Worm (Caenorhabditis elegans): ENCODE results near the gene fkb-4.

The fkb-4 gene

ce11 chrV:12773852-12774251, 13.1 kb downstream of the fkb-4 start:
- no peak for TF ChIP-seq sea-1 (GFP tag; conservative IDR thresholded peaks at IDR 0.05)
- TF ChIP-seq tbx-11 (GFP tag; IDR thresholded peaks at IDR 0.05), result no peak
- TF ChIP-seq flt-1 (GFP tag; IDR thresholded peaks at IDR 0.05), result no peak
- TF ChIP-seq tbx-37 (GFP tag; conservative IDR thresholded peaks at IDR 0.05), result no peak
- no peak for TF ChIP-seq hmbx-1 (tag; optimal IDR thresholded peaks at IDR 0.05)

- TF ChIP-seq hnd-1 (tag; optimal IDR thresholded peaks at IDR 0.05) (no peak), hmbx-1 (tag; optimal IDR thresholded peaks at IDR 0.05) (no peak), F13C5.2 (tag; optimal IDR thresholded peaks at IDR 0.05) (no peak), B0310.2 (tag; optimal IDR thresholded peaks at IDR 0.05) (no peak), tbx-37 (GFP tag; conservative IDR thresholded peaks at IDR 0.05) (no peak), pes-1 (GFP tag; IDR thresholded peaks at IDR 0.05) (no peak), ceh-13 (GFP tag; optimal IDR thresholded peaks at IDR 0.05) (no peak), tbx-11 (GFP tag; IDR thresholded peaks at IDR 0.05) (no peak), ets-7 (tag; optimal IDR thresholded peaks at IDR 0.05) (no peak), hmg-4 (GFP tag; optimal IDR thresholded peaks at IDR 0.05) (no peak), flt-1 (GFP tag; IDR thresholded peaks at IDR 0.05) (no peak), tra-4 (tag; optimal IDR thresholded peaks at IDR 0.05) (no peak)
Measured at ce11 chrV:12773222-12773621, 13.7 kb downstream of the fkb-4 start, which contains the start of gene ZC455.1. Gene ZC455.1 (plus strand): TSS chrV:12773522.

ce11 chrV:12768946-12769345, 18.0 kb downstream of the fkb-4 start, which contains the start of gene srt-43:
Gene srt-43 (plus strand): TSS chrV:12769246.
- TF ChIP-seq hmbx-1 (tag; optimal IDR thresholded peaks at IDR 0.05) (no peak), tbx-11 (GFP tag; IDR thresholded peaks at IDR 0.05) (no peak), hnd-1 (tag; optimal IDR thresholded peaks at IDR 0.05) (no peak), sea-1 (GFP tag; conservative IDR thresholded peaks at IDR 0.05) (no peak), tbx-37 (GFP tag; conservative IDR thresholded peaks at IDR 0.05) (no peak), B0310.2 (tag; optimal IDR thresholded peaks at IDR 0.05) (no peak), ets-7 (tag; optimal IDR thresholded peaks at IDR 0.05) (no peak), hmg-4 (GFP tag; optimal IDR thresholded peaks at IDR 0.05) (no peak), ama-1 (optimal IDR thresholded peaks at IDR 0.05) (no peak), F13C5.2 (tag; optimal IDR thresholded peaks at IDR 0.05) (no peak), ceh-13 (GFP tag; optimal IDR thresholded peaks at IDR 0.05) (no peak), tra-4 (tag; optimal IDR thresholded peaks at IDR 0.05) (no peak), pes-1 (GFP tag; IDR thresholded peaks at IDR 0.05) (no peak), flt-1 (GFP tag; IDR thresholded peaks at IDR 0.05) (no peak)

- TF ChIP-seq F13C5.2 (tag; optimal IDR thresholded peaks at IDR 0.05), result peak; percentile 20
- TF ChIP-seq tra-4 (tag; optimal IDR thresholded peaks at IDR 0.05), result no peak
- no peak for TF ChIP-seq sea-1 (GFP tag; conservative IDR thresholded peaks at IDR 0.05)
Measured at ce11 chrV:12763291-12763995, 23.5 kb downstream of the fkb-4 start, which contains the start of the genes abcf-1 and scc-3. Gene abcf-1 (minus strand): TSS chrV:12763375. Gene scc-3 (plus strand): TSS chrV:12763945.

ce11 chrV:12760913-12761312, 26.0 kb downstream of the fkb-4 start, which contains the start of gene F18E2.15:
Gene F18E2.15 (minus strand): TSS chrV:12761013.
- TF ChIP-seq sea-1 (GFP tag; conservative IDR thresholded peaks at IDR 0.05) (no peak), flt-1 (GFP tag; IDR thresholded peaks at IDR 0.05) (no peak)

- TF ChIP-seq tbx-11 (GFP tag; IDR thresholded peaks at IDR 0.05) (no peak), ama-1 (optimal IDR thresholded peaks at IDR 0.05) (no peak), hnd-1 (tag; optimal IDR thresholded peaks at IDR 0.05) (no peak), tra-4 (tag; optimal IDR thresholded peaks at IDR 0.05) (no peak), ceh-36 (tag; optimal IDR thresholded peaks at IDR 0.05) (no peak), tbx-37 (GFP tag; conservative IDR thresholded peaks at IDR 0.05) (no peak), B0310.2 (tag; optimal IDR thresholded peaks at IDR 0.05) (no peak), pes-1 (GFP tag; IDR thresholded peaks at IDR 0.05) (no peak), hmg-4 (GFP tag; optimal IDR thresholded peaks at IDR 0.05) (no peak), flt-1 (GFP tag; IDR thresholded peaks at IDR 0.05) (no peak), hmbx-1 (tag; optimal IDR thresholded peaks at IDR 0.05) (no peak)
Measured at ce11 chrV:12759660-12760059, 27.3 kb downstream of the fkb-4 start, which contains the start of gene papl-1. Gene papl-1 (minus strand): TSS chrV:12759760.

ce11 chrV:12754839-12755238, 32.1 kb downstream of the fkb-4 start, which contains the start of gene gpa-13:
Gene gpa-13 (minus strand): TSS chrV:12754939.
- TF ChIP-seq ama-1 (optimal IDR thresholded peaks at IDR 0.05), result no peak
- TF ChIP-seq hnd-1 (tag; optimal IDR thresholded peaks at IDR 0.05), result no peak
- no peak for TF ChIP-seq sea-1 (GFP tag; conservative IDR thresholded peaks at IDR 0.05)
- no peak for TF ChIP-seq tbx-11 (GFP tag; IDR thresholded peaks at IDR 0.05)
- no peak for TF ChIP-seq hmg-4 (GFP tag; optimal IDR thresholded peaks at IDR 0.05)
- TF ChIP-seq ceh-13 (GFP tag; optimal IDR thresholded peaks at IDR 0.05), result no peak
- no peak for TF ChIP-seq pes-1 (GFP tag; IDR thresholded peaks at IDR 0.05)

- TF ChIP-seq flt-1 (GFP tag; IDR thresholded peaks at IDR 0.05), result no peak
- TF ChIP-seq ama-1 (optimal IDR thresholded peaks at IDR 0.05), result no peak
- no peak for TF ChIP-seq B0310.2 (tag; optimal IDR thresholded peaks at IDR 0.05)
- no peak for TF ChIP-seq hnd-1 (tag; optimal IDR thresholded peaks at IDR 0.05)
- TF ChIP-seq hmg-4 (GFP tag; optimal IDR thresholded peaks at IDR 0.05), result no peak
Measured at ce11 chrV:12752407-12752806, 34.5 kb downstream of the fkb-4 start, which contains the start of gene C15C8.8. Gene C15C8.8 (minus strand): TSS chrV:12752507.

ce11 chrV:12751495-12752050, 35.4 kb downstream of the fkb-4 start, which contains the start of gene C15C8.6:
Gene C15C8.6 (minus strand): TSS chrV:12751545.
- TF ChIP-seq tbx-37 (GFP tag; conservative IDR thresholded peaks at IDR 0.05) (no peak), F13C5.2 (tag; optimal IDR thresholded peaks at IDR 0.05) (no peak), tra-4 (tag; optimal IDR thresholded peaks at IDR 0.05) (no peak), hmbx-1 (tag; optimal IDR thresholded peaks at IDR 0.05) (no peak), scrt-1 (GFP tag; IDR thresholded peaks at IDR 0.05) (no peak), tbx-11 (GFP tag; IDR thresholded peaks at IDR 0.05) (no peak), pes-1 (GFP tag; IDR thresholded peaks at IDR 0.05) (no peak), sea-1 (GFP tag; conservative IDR thresholded peaks at IDR 0.05) (no peak), ceh-36 (tag; optimal IDR thresholded peaks at IDR 0.05) (no peak), ama-1 (optimal IDR thresholded peaks at IDR 0.05) (no peak)
